Fruit fly (Drosophila melanogaster) whole organism, embryonic: ENCODE data around the gene CG42828.

ENCODE experiments used
- CG12299 ChIP-seq: fragments of 200-800 bp; sonication (Bioruptor generic); optimal IDR thresholded peaks from 2 replicates; lab custom pipeline; 2018; ENCODE audit warnings: missing biosample characterization, mild to moderate bottlenecking, missing genetic modification characterization
- CG13296 ChIP-seq: fragments of 200-800 bp; sonication (Bioruptor generic); optimal IDR thresholded peaks from 3 replicates; lab custom pipeline; 2018; ENCODE audit warnings: missing biosample characterization, mild to moderate bottlenecking, missing genetic modification characterization
- CG16815 ChIP-seq: fragments of 200-800 bp; sonication (Bioruptor generic); optimal IDR thresholded peaks from 3 replicates; lab custom pipeline; 2017; ENCODE audit warnings: missing biosample characterization, mild to moderate bottlenecking, missing genetic modification characterization
- CG17359 ChIP-seq: fragments of 200-800 bp; sonication (Bioruptor generic); optimal IDR thresholded peaks from 3 replicates; lab custom pipeline; 2018; ENCODE audit warnings: missing biosample characterization, mild to moderate bottlenecking, missing genetic modification characterization, moderate library complexity
- CG3065 ChIP-seq: fragments of 200-800 bp; sonication (Bioruptor generic); optimal IDR thresholded peaks from 2 replicates; lab custom pipeline; 2016; ENCODE audit warnings: missing biosample characterization, missing genetic modification characterization
- CG6854 ChIP-seq: fragments of 200-800 bp; sonication (Bioruptor generic); optimal IDR thresholded peaks from 3 replicates; lab custom pipeline; 2017; ENCODE audit warnings: missing biosample characterization, mild to moderate bottlenecking, missing genetic modification characterization
- CG9797 ChIP-seq: fragments of 200-800 bp; sonication (Bioruptor generic); optimal IDR thresholded peaks from 3 replicates; lab custom pipeline; 2018; ENCODE audit warnings: missing biosample characterization, mild to moderate bottlenecking, missing genetic modification characterization
- HmgZ ChIP-seq: fragments of 200-800 bp; sonication (Bioruptor generic); optimal IDR thresholded peaks from 2 replicates; lab custom pipeline; 2018; ENCODE audit warnings: missing biosample characterization, mild to moderate bottlenecking, missing genetic modification characterization
- Tbp ChIP-seq: fragments of >200 bp; optimal IDR thresholded peaks from 2 replicates; lab custom pipeline; 2018; ENCODE audit warnings: missing biosample characterization, missing genetic modification characterization
- pnt ChIP-seq: fragments of 200-800 bp; sonication (Bioruptor generic); optimal IDR thresholded peaks from 3 replicates; lab custom pipeline; 2016; ENCODE audit warnings: missing biosample characterization, missing genetic modification characterization

- TF ChIP-seq CG9797 (GFP tag; lab: Kevin White, UChicago) (no peak), Tbp (GFP tag; lab: Kevin White, UChicago) (no peak), pnt (GFP tag; lab: Kevin White, UChicago) (no peak), CG13296 (no peak), CG3065 (GFP tag; lab: Kevin White, UChicago) (no peak), CG6854 (GFP tag; lab: Kevin White, UChicago) (no peak), CG12299 (tag; lab: Kevin White, UChicago) (no peak), HmgZ (tag; lab: Kevin White, UChicago) (no peak), CG17359 (tag; lab: Kevin White, UChicago) (no peak), CG16815 (GFP tag; lab: Kevin White, UChicago) (no peak)
These were observed 20.0 kb downstream of the CG42828 start for dm6 chr3R:23393507-23393906.
